Worm (Caenorhabditis elegans) whole organism, L3 larva: ENCODE measurements around the gene dot-1.4.

Experiments used
- R02D3.7 ChIP-seq: fragments of 150-350 bp; optimal IDR thresholded peaks from 2 replicates; lab custom pipeline; 2014; ENCODE audit warnings: missing biosample characterization, missing genetic modification characterization
- ZK546.5 ChIP-seq: sonication (generic microtip); optimal IDR thresholded peaks from 2 replicates; lab custom pipeline; 2017; ENCODE audit warnings: missing biosample characterization, missing genetic modification characterization
- aly-2 ChIP-seq: fragments of 150-350 bp; optimal IDR thresholded peaks from 2 replicates; lab custom pipeline; 2014; ENCODE audit warnings: missing biosample characterization, missing genetic modification characterization
- ceh-16 ChIP-seq: sonication (generic microtip); optimal IDR thresholded peaks from 2 replicates; lab custom pipeline; 2017; ENCODE audit warnings: missing biosample characterization, missing genetic modification characterization
- ceh-82 ChIP-seq: fragments of 150-350 bp; optimal IDR thresholded peaks from 2 replicates; lab custom pipeline; 2014; ENCODE audit warnings: missing biosample characterization, missing genetic modification characterization
- ceh-9 ChIP-seq: sonication (generic microtip); optimal IDR thresholded peaks from 2 replicates; lab custom pipeline; 2018; ENCODE audit warnings: missing biosample characterization, missing genetic modification characterization
- daf-12 ChIP-seq: fragments of 150-350 bp; optimal IDR thresholded peaks from 2 replicates; lab custom pipeline; 2014; ENCODE audit warnings: missing biosample characterization, missing genetic modification reagents, missing genetic modification characterization
- egl-27 ChIP-seq: sonication (generic microtip); optimal IDR thresholded peaks from 4 replicates; lab custom pipeline; 2017; ENCODE audit warnings: missing biosample characterization, missing genetic modification reagents, missing genetic modification characterization
- elt-1 ChIP-seq: fragments of 150-350 bp; optimal IDR thresholded peaks from 2 replicates; lab custom pipeline; 2014; ENCODE audit warnings: missing biosample characterization, missing genetic modification characterization
- elt-2 ChIP-seq: sonication (generic microtip); optimal IDR thresholded peaks from 2 replicates; lab custom pipeline; 2016; ENCODE audit warnings: missing genetic modification reagents, mild to moderate bottlenecking, missing genetic modification characterization, missing compliant biosample characterization
- elt-3 ChIP-seq, 3 experiments: fragments of 150-350 bp in 1 of 3; sonication (generic microtip) in 2 of 3; optimal IDR thresholded peaks; 2 replicates in 2 of 3; 4 replicates in 1 of 3; lab custom pipeline; 2014 to 2017; ENCODE audit warnings: missing biosample characterization in 3 of 3, missing genetic modification characterization in 3 of 3
- eor-1 ChIP-seq, 2 experiments: fragments of 150-350 bp; optimal IDR thresholded peaks; 2 replicates each; lab custom pipeline; 2014 to 2018; ENCODE audit warnings: missing biosample characterization in 2 of 2, missing genetic modification characterization in 2 of 2
- fkh-10 ChIP-seq: sonication (generic microtip); optimal IDR thresholded peaks from 2 replicates; lab custom pipeline; 2017; ENCODE audit warnings: missing biosample characterization, missing genetic modification reagents, missing genetic modification characterization
- fkh-2 ChIP-seq: fragments of 150-350 bp; optimal IDR thresholded peaks from 2 replicates; lab custom pipeline; 2014; ENCODE audit warnings: missing biosample characterization, missing genetic modification reagents, missing genetic modification characterization
- fos-1 ChIP-seq: fragments of 150-350 bp; optimal IDR thresholded peaks from 2 replicates; lab custom pipeline; 2014; ENCODE audit warnings: missing biosample characterization, missing genetic modification characterization
- hmg-11 ChIP-seq: sonication (generic microtip); optimal IDR thresholded peaks from 2 replicates; lab custom pipeline; 2016; ENCODE audit warnings: missing genetic modification characterization, missing compliant biosample characterization
- lin-39 ChIP-seq: fragments of 150-350 bp; optimal IDR thresholded peaks from 2 replicates; lab custom pipeline; 2018; ENCODE audit warnings: missing biosample characterization, missing genetic modification reagents, missing genetic modification characterization
- lsy-12 ChIP-seq: sonication (generic microtip); optimal IDR thresholded peaks from 2 replicates; lab custom pipeline; 2016; ENCODE audit warnings: mild to moderate bottlenecking, missing genetic modification characterization, missing compliant biosample characterization
- mdl-1 ChIP-seq: fragments of 150-350 bp; optimal IDR thresholded peaks from 2 replicates; lab custom pipeline; 2014; ENCODE audit warnings: missing biosample characterization, missing genetic modification characterization
- nhr-11 ChIP-seq: fragments of 150-350 bp; optimal IDR thresholded peaks from 2 replicates; lab custom pipeline; 2014; ENCODE audit warnings: missing biosample characterization, missing genetic modification characterization
- nhr-12 ChIP-seq: fragments of 150-350 bp; optimal IDR thresholded peaks from 2 replicates; lab custom pipeline; 2014; ENCODE audit warnings: missing biosample characterization, missing genetic modification characterization
- nhr-23 ChIP-seq: fragments of 150-350 bp; optimal IDR thresholded peaks from 2 replicates; lab custom pipeline; 2014; ENCODE audit warnings: missing biosample characterization, missing genetic modification reagents, missing genetic modification characterization
- nhr-237 ChIP-seq: fragments of 150-350 bp; optimal IDR thresholded peaks from 2 replicates; lab custom pipeline; 2014; ENCODE audit warnings: missing biosample characterization, missing genetic modification characterization
- nhr-25 ChIP-seq: sonication (generic microtip); optimal IDR thresholded peaks from 2 replicates; lab custom pipeline; 2017; ENCODE audit warnings: missing biosample characterization, missing genetic modification characterization
- nhr-28 ChIP-seq: fragments of 150-350 bp; optimal IDR thresholded peaks from 2 replicates; lab custom pipeline; 2014; ENCODE audit warnings: missing biosample characterization, missing genetic modification characterization
- nhr-43 ChIP-seq: sonication (generic microtip); optimal IDR thresholded peaks from 2 replicates; lab custom pipeline; 2016; ENCODE audit warnings: mild to moderate bottlenecking, missing genetic modification characterization, missing compliant biosample characterization; ENCODE audit not compliant: poor library complexity, severe bottlenecking
- nhr-76 ChIP-seq: fragments of 150-350 bp; sonication (generic microtip); optimal IDR thresholded peaks from 5 replicates; lab custom pipeline; 2014; ENCODE audit warnings: missing biosample characterization, missing genetic modification characterization
- nhr-77 ChIP-seq: fragments of 150-350 bp; optimal IDR thresholded peaks from 2 replicates; lab custom pipeline; 2014; ENCODE audit warnings: missing biosample characterization, missing genetic modification characterization
- pha-4 ChIP-seq: fragments of 150-350 bp; optimal IDR thresholded peaks from 2 replicates; lab custom pipeline; 2014; ENCODE audit warnings: missing biosample characterization, missing genetic modification reagents, missing genetic modification characterization
- sea-2 ChIP-seq: fragments of 150-350 bp; sonication (generic microtip); optimal IDR thresholded peaks from 4 replicates; lab custom pipeline; 2014; ENCODE audit warnings: missing biosample characterization, missing genetic modification reagents, missing genetic modification characterization
- skn-1 ChIP-seq: fragments of 150-350 bp; optimal IDR thresholded peaks from 2 replicates; lab custom pipeline; 2014; ENCODE audit warnings: missing biosample characterization, missing genetic modification characterization
- snpc-4 ChIP-seq: fragments of 150-350 bp; optimal IDR thresholded peaks from 2 replicates; lab custom pipeline; 2014; ENCODE audit warnings: missing biosample characterization, missing genetic modification characterization
- unc-39 ChIP-seq: sonication (generic microtip); optimal IDR thresholded peaks from 4 replicates; lab custom pipeline; 2017; ENCODE audit warnings: missing biosample characterization, missing genetic modification characterization
- unc-62 ChIP-seq: fragments of 150-350 bp; sonication (generic microtip); optimal IDR thresholded peaks from 4 replicates; lab custom pipeline; 2014; ENCODE audit warnings: missing biosample characterization, missing genetic modification reagents, missing genetic modification characterization
- ztf-4 ChIP-seq: fragments of 150-350 bp; optimal IDR thresholded peaks from 2 replicates; lab custom pipeline; 2014; ENCODE audit warnings: missing biosample characterization, missing genetic modification characterization

dot-1.4 gene

ce11 chrX:11959838-11960237 lies 28.4 kb upstream of the dot-1.4 start, which contains the start of gene C49F5.8:
C49F5.8 (plus strand) TSS chrX:11960138.
- TF ChIP-seq nhr-77 (tag; lab: Kevin White, UChicago) (no peak), lin-39 (tag; lab: Kevin White, UChicago) (no peak), ceh-82 (tag; lab: Kevin White, UChicago) (no peak), ZK546.5 (no peak), snpc-4 (tag; lab: Kevin White, UChicago) (no peak), ceh-16 (tag; lab: Kevin White, UChicago) (no peak), nhr-28 (tag; lab: Kevin White, UChicago) (no peak), pha-4 (tag; lab: Kevin White, UChicago) (no peak), unc-62 (no peak), fkh-10 (GFP tag; lab: Kevin White, UChicago) (no peak), aly-2 (tag; lab: Kevin White, UChicago) (no peak)
- TF ChIP-seq, all 47 proteins: peak for 0

DNA sequence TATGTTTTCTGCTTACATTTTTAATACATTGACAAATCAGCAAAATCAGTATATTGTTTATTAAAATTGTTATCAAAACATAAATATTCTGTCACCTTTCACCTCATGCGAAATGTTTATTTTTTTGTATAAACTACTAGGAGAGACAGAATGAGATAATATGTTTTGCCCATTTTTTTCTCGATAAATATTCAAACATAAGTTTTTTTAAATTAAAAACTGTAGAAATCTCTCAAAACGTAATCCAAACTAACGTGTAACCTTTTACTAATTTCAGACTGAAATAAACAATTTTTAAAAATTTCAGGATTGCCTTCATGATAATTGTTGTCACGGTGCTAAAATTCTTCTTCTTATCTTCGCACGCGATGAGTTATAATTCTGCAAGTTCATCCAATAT lies 25.8 kb upstream of the dot-1.4 start, which contains the start of gene T08D10.5:
Gene T08D10.5, plus strand, starts transcription at position 301 of the 400 bp plus-strand sequence.
- TF ChIP-seq ceh-82 (tag; lab: Kevin White, UChicago) (no peak), eor-1 (tag; optimal IDR thresholded peaks at IDR 0.05; lab: Kevin White, UChicago) (no peak), nhr-11 (tag; lab: Kevin White, UChicago) (no peak), pha-4 (tag; lab: Kevin White, UChicago) (no peak), R02D3.7 (no peak), nhr-25 (no peak)
- TF ChIP-seq, all 47 proteins: peak for 0

DNA sequence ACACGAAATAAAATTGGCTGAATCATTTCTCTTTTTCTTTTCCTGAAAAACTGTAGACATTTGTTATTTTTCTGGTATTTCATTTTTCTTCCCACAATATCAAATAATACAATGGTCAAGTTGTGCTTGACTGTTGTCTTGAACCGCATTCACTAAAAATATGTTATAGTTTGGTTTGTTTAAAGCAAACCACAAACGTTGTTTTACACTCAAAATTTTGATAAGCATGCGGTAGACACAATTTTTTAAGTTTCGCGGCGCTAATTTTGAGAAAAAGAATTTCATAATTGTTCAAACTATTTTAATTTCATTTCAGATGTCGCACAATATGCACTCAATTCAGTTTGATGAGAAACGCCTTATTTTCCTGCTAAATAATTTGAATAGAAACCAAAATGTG lies 23.7 kb upstream of the dot-1.4 start, which contains the start of gene T08D10.3:
Gene T08D10.3, plus strand, starts transcription at position 301 of the 400 bp plus-strand sequence.
- no peak for TF ChIP-seq nhr-43 (tag; lab: Kevin White, UChicago)
- TF ChIP-seq nhr-76 (tag; lab: Kevin White, UChicago), result no peak
- TF ChIP-seq skn-1 (tag; lab: Kevin White, UChicago), result no peak
- no peak for TF ChIP-seq fkh-10 (GFP tag; lab: Kevin White, UChicago)
- TF ChIP-seq snpc-4 (tag; lab: Kevin White, UChicago), result no peak
- no peak for TF ChIP-seq elt-2 (tag; lab: Kevin White, UChicago)
- TF ChIP-seq ceh-16 (tag; lab: Kevin White, UChicago), result no peak
- no peak for TF ChIP-seq fos-1 (tag; lab: Kevin White, UChicago)
- TF ChIP-seq eor-1 (tag; optimal IDR thresholded peaks at IDR 0.05; lab: Kevin White, UChicago), result no peak
- no peak for TF ChIP-seq elt-1
- no peak for TF ChIP-seq unc-39 (tag; lab: Kevin White, UChicago)
- TF ChIP-seq nhr-25, result no peak
- TF ChIP-seq elt-3 (tag; optimal IDR thresholded peaks at IDR 0.05; lab: Kevin White, UChicago), result no peak
- no peak for TF ChIP-seq lsy-12 (tag; lab: Kevin White, UChicago)
- TF ChIP-seq unc-62, result no peak
- TF ChIP-seq mdl-1, result no peak
- TF ChIP-seq hmg-11, result no peak

DNA sequence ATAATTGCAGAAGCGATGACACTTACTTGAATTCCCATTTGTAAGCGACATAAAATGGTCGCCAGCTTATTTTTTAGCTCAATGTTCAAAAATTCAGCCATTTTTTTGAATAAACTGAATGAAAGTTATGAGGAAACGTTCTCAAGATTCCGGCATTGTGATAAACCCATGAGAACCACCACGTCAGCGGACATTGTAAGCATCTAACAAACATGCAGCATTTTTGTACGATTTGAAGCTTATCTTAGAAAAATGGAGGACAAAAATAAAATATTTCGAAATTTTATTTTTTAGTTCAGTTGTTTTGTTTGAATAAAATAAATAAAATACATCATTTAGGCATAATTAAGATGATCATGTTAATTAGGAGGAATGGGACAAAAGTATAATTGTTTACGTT lies 21.8 kb upstream of the dot-1.4 start, which contains the start of gene T08D10.4:
Gene T08D10.4, minus strand, starts transcription at position 101 of the 400 bp plus-strand sequence.
- TF ChIP-seq nhr-43 (tag; lab: Kevin White, UChicago) (no peak), daf-12 (no peak), elt-2 (tag; lab: Kevin White, UChicago) (no peak), aly-2 (tag; lab: Kevin White, UChicago) (no peak), egl-27 (no peak), nhr-12 (tag; lab: Kevin White, UChicago) (no peak), lsy-12 (tag; lab: Kevin White, UChicago) (no peak), ZK546.5 (no peak), unc-39 (tag; lab: Kevin White, UChicago) (no peak), nhr-25 (no peak), lin-39 (tag; lab: Kevin White, UChicago) (no peak)

ce11 chrX:11952129-11952528 lies 20.7 kb upstream of the dot-1.4 start:
- TF ChIP-seq nhr-237 (no peak), nhr-25 (no peak), nhr-77 (tag; lab: Kevin White, UChicago) (no peak), nhr-12 (tag; lab: Kevin White, UChicago) (no peak), lin-39 (tag; lab: Kevin White, UChicago) (no peak), ceh-9 (tag; lab: Kevin White, UChicago) (no peak), nhr-76 (tag; lab: Kevin White, UChicago) (no peak), nhr-43 (tag; lab: Kevin White, UChicago) (no peak), nhr-23 (tag; lab: Kevin White, UChicago) (no peak), sea-2 (no peak), fkh-2 (tag; lab: Kevin White, UChicago) (no peak), ztf-4 (tag; lab: Kevin White, UChicago) (no peak)
